Worm (Caenorhabditis elegans) whole organism, L4 larva: ENCODE measurements around the gene F10E9.7.

Experiments used
- D1046.2 ChIP-seq: fragments of 200-800 bp; sonication (Bioruptor generic); IDR thresholded peaks from 2 replicates; pipeline ENCODE4 v1.3.6; 2022; ENCODE audit warnings: missing genetic modification characterization, missing compliant biosample characterization
- F37D6.2 ChIP-seq: sonication (generic microtip); optimal IDR thresholded peaks from 2 replicates; lab custom pipeline; 2016; ENCODE audit warnings: mild to moderate bottlenecking, missing genetic modification characterization, missing compliant biosample characterization
- F44E2.7 ChIP-seq: fragments of 200-800 bp; sonication (Bioruptor generic); IDR thresholded peaks from 2 replicates; pipeline ENCODE4 v2.1.2; 2022; ENCODE audit warnings: missing genetic modification characterization, missing compliant biosample characterization
- T20F7.1 ChIP-seq: fragments of 200-800 bp; sonication (Bioruptor generic); optimal IDR thresholded peaks from 2 replicates; lab custom pipeline; 2018; ENCODE audit warnings: mild to moderate bottlenecking, missing genetic modification characterization, missing compliant biosample characterization
- Y48G9A.11 ChIP-seq: fragments of 200-800 bp; sonication (Bioruptor generic); IDR thresholded peaks from 2 replicates; pipeline ENCODE4 v1.3.6; 2022; ENCODE audit warnings: missing genetic modification reagents, missing genetic modification characterization, missing compliant biosample characterization
- Y5F2A.4 ChIP-seq: fragments of 200-800 bp; sonication (Bioruptor generic); optimal IDR thresholded peaks from 2 replicates; lab custom pipeline; 2018; ENCODE audit warnings: mild to moderate bottlenecking, missing genetic modification characterization, missing compliant biosample characterization
- Y75B8A.6 ChIP-seq: fragments of 200-800 bp; sonication (Bioruptor generic); IDR thresholded peaks from 2 replicates; pipeline ENCODE4 v1.3.6; 2022; ENCODE audit warnings: missing genetic modification reagents, missing genetic modification characterization, missing compliant biosample characterization
- aha-1 ChIP-seq: fragments of 150-350 bp; peaks from one replicate; lab custom pipeline; 2014; ENCODE audit warnings: missing biosample characterization, missing genetic modification characterization
- ama-1 ChIP-seq: fragments of 150-350 bp; optimal IDR thresholded peaks from 2 replicates; lab custom pipeline; 2014; ENCODE audit warnings: inconsistent platforms, mixed read lengths
- arid-1 ChIP-seq: fragments of 200-800 bp; sonication (Bioruptor generic); conservative IDR thresholded peaks from 2 replicates; pipeline ENCODE4 v1.3.6; 2022; ENCODE audit warnings: missing genetic modification reagents, missing genetic modification characterization, missing compliant biosample characterization
- attf-4 ChIP-seq: sonication (generic microtip); optimal IDR thresholded peaks from 3 replicates; lab custom pipeline; 2017; ENCODE audit warnings: missing biosample characterization, missing genetic modification characterization
- ceh-20 ChIP-seq: fragments of 200-800 bp; sonication (Bioruptor generic); IDR thresholded peaks from 2 replicates; pipeline ENCODE4 v1.3.6; 2022; ENCODE audit warnings: missing genetic modification reagents, missing genetic modification characterization, missing compliant biosample characterization
- ces-1 ChIP-seq: fragments of 150-350 bp; sonication (generic microtip); optimal IDR thresholded peaks from 4 replicates; lab custom pipeline; 2014; ENCODE audit warnings: missing biosample characterization, missing genetic modification reagents, missing genetic modification characterization
- ctbp-1 ChIP-seq: fragments of 200-800 bp; sonication (Bioruptor generic); IDR thresholded peaks from 2 replicates; pipeline ENCODE4 v1.3.6; 2022; ENCODE audit warnings: missing genetic modification reagents, missing genetic modification characterization, missing compliant biosample characterization
- daf-12 ChIP-seq: fragments of 150-350 bp; optimal IDR thresholded peaks from 2 replicates; lab custom pipeline; 2014; ENCODE audit warnings: missing biosample characterization, missing genetic modification reagents, missing genetic modification characterization
- daf-16 ChIP-seq, 3 experiments: sonication (generic microtip); optimal IDR thresholded peaks; 2 replicates each; lab custom pipeline; 2016 to 2017; ENCODE audit warnings: missing genetic modification characterization in 3 of 3, missing genetic modification reagents in 3 of 3, mild to moderate bottlenecking in 2 of 3, missing compliant biosample characterization in 2 of 3, missing biosample characterization in 1 of 3, moderate library complexity in 1 of 3
- dmd-6 ChIP-seq: fragments of 200-800 bp; sonication (Bioruptor generic); IDR thresholded peaks from 2 replicates; pipeline ENCODE4 v1.3.6; 2022; ENCODE audit warnings: missing genetic modification reagents, missing genetic modification characterization, missing compliant biosample characterization
- dmd-8 ChIP-seq: fragments of 200-800 bp; sonication (Bioruptor generic); IDR thresholded peaks from 2 replicates; pipeline ENCODE4 v1.3.6; 2022; ENCODE audit warnings: missing genetic modification characterization, missing compliant biosample characterization
- duxl-1 ChIP-seq: sonication (generic microtip); optimal IDR thresholded peaks from 2 replicates; lab custom pipeline; 2016; ENCODE audit warnings: mild to moderate bottlenecking, missing genetic modification characterization, moderate library complexity, missing compliant biosample characterization; ENCODE audit not compliant: poor library complexity
- dve-1 ChIP-seq: sonication (generic microtip); optimal IDR thresholded peaks from 2 replicates; lab custom pipeline; 2017; ENCODE audit warnings: antibody characterized with exemption, mild to moderate bottlenecking, missing genetic modification characterization, missing compliant biosample characterization; ENCODE audit not compliant: insufficient read depth
- egl-27 ChIP-seq: sonication (generic microtip); optimal IDR thresholded peaks from 3 replicates; lab custom pipeline; 2017; ENCODE audit warnings: missing biosample characterization, missing genetic modification reagents, missing genetic modification characterization
- egl-43 ChIP-seq: fragments of 200-800 bp; sonication (Bioruptor generic); IDR thresholded peaks from 2 replicates; pipeline ENCODE4 v1.3.6; 2022; ENCODE audit warnings: missing genetic modification reagents, missing genetic modification characterization, missing compliant biosample characterization
- hlh-11 ChIP-seq: fragments of 200-800 bp; sonication (Bioruptor generic); optimal IDR thresholded peaks from 2 replicates; lab custom pipeline; 2018; ENCODE audit warnings: mild to moderate bottlenecking, missing genetic modification characterization, missing compliant biosample characterization
- hlh-30 ChIP-seq: sonication (generic microtip); optimal IDR thresholded peaks from 2 replicates; lab custom pipeline; 2017; ENCODE audit warnings: antibody characterized with exemption, mild to moderate bottlenecking, missing genetic modification characterization, missing compliant biosample characterization; ENCODE audit not compliant: insufficient read depth
- hmg-1.1 ChIP-seq: fragments of 200-800 bp; sonication (Bioruptor generic); IDR thresholded peaks from 2 replicates; pipeline ENCODE4 v1.3.6; 2022; ENCODE audit warnings: missing genetic modification reagents, missing genetic modification characterization, missing compliant biosample characterization
- lim-7 ChIP-seq: fragments of 200-800 bp; sonication (Bioruptor generic); IDR thresholded peaks from 2 replicates; pipeline ENCODE4 v1.3.6; 2022; ENCODE audit warnings: missing genetic modification characterization, missing compliant biosample characterization
- lin-38 ChIP-seq: fragments of 200-800 bp; sonication (Bioruptor generic); IDR thresholded peaks from 2 replicates; pipeline ENCODE4 v1.3.6; 2022; ENCODE audit warnings: missing genetic modification reagents, missing genetic modification characterization, missing compliant biosample characterization
- mdl-1 ChIP-seq, 2 experiments: fragments of 150-350 bp in 1 of 2; sonication (generic microtip) in 1 of 2; optimal IDR thresholded peaks; 2 replicates each; lab custom pipeline; 2014 to 2017; ENCODE audit warnings: missing biosample characterization in 2 of 2, missing genetic modification characterization in 2 of 2
- mdt-29 ChIP-seq: fragments of 200-800 bp; sonication (Bioruptor generic); IDR thresholded peaks from 2 replicates; pipeline ENCODE4 v1.3.6; 2022; ENCODE audit warnings: missing genetic modification reagents, missing genetic modification characterization, missing compliant biosample characterization
- mep-1 ChIP-seq: fragments of 150-350 bp; sonication (generic microtip); optimal IDR thresholded peaks from 3 replicates; lab custom pipeline; 2014; ENCODE audit warnings: missing biosample characterization, missing genetic modification characterization
- mes-2 ChIP-seq: sonication (generic microtip); optimal IDR thresholded peaks from 2 replicates; lab custom pipeline; 2016; ENCODE audit warnings: missing genotype, mild to moderate bottlenecking, missing genetic modification characterization, missing compliant biosample characterization; ENCODE audit not compliant: poor library complexity, severe bottlenecking
- nhr-10 ChIP-seq: fragments of 150-350 bp; optimal IDR thresholded peaks from 2 replicates; lab custom pipeline; 2014; ENCODE audit warnings: missing biosample characterization, missing genetic modification characterization
- nhr-102 ChIP-seq: sonication (generic microtip); optimal IDR thresholded peaks from 2 replicates; lab custom pipeline; 2016; ENCODE audit warnings: mild to moderate bottlenecking, missing genetic modification characterization, moderate library complexity, missing compliant biosample characterization
- nhr-11 ChIP-seq: fragments of 150-350 bp; optimal IDR thresholded peaks from 2 replicates; lab custom pipeline; 2014; ENCODE audit warnings: missing biosample characterization, missing genetic modification characterization
- nhr-111 ChIP-seq: fragments of 200-800 bp; sonication (Bioruptor generic); optimal IDR thresholded peaks from 2 replicates; lab custom pipeline; 2018; ENCODE audit warnings: mild to moderate bottlenecking, missing genetic modification characterization, missing compliant biosample characterization
- nhr-28 ChIP-seq: fragments of 150-350 bp; optimal IDR thresholded peaks from 2 replicates; lab custom pipeline; 2014; ENCODE audit warnings: missing biosample characterization, missing genetic modification characterization
- nhr-48 ChIP-seq: sonication (generic microtip); optimal IDR thresholded peaks from 2 replicates; lab custom pipeline; 2016; ENCODE audit warnings: mild to moderate bottlenecking, missing genetic modification characterization, missing compliant biosample characterization
- nhr-6 ChIP-seq: fragments of 150-350 bp; optimal IDR thresholded peaks from 2 replicates; lab custom pipeline; 2014; ENCODE audit warnings: missing biosample characterization, missing genetic modification characterization
- nhr-77 ChIP-seq: fragments of 150-350 bp; optimal IDR thresholded peaks from 2 replicates; lab custom pipeline; 2014; ENCODE audit warnings: missing biosample characterization, missing genetic modification characterization
- pqm-1 ChIP-seq: sonication (generic microtip); optimal IDR thresholded peaks from 2 replicates; lab custom pipeline; 2017; ENCODE audit warnings: missing biosample characterization, missing genetic modification characterization
- saeg-2 ChIP-seq: fragments of 200-800 bp; sonication (Bioruptor generic); IDR thresholded peaks from 2 replicates; pipeline ENCODE4 v1.3.6; 2022; ENCODE audit warnings: missing genetic modification reagents, missing genetic modification characterization, missing compliant biosample characterization
- skn-1 ChIP-seq: fragments of 150-350 bp; optimal IDR thresholded peaks from 2 replicates; lab custom pipeline; 2014; ENCODE audit warnings: missing biosample characterization, missing genetic modification characterization
- snpc-4 ChIP-seq: fragments of 150-350 bp; optimal IDR thresholded peaks from 2 replicates; lab custom pipeline; 2014; ENCODE audit warnings: missing biosample characterization, missing genetic modification characterization
- unc-62 ChIP-seq, 3 experiments: fragments of 150-350 bp in 1 of 3; sonication (generic microtip); optimal IDR thresholded peaks in 2 of 3; peaks in 1 of 3; 1 replicate in 1 of 3; 2 replicates in 2 of 3; lab custom pipeline; 2014 to 2017; ENCODE audit warnings: missing biosample characterization in 3 of 3, missing genetic modification characterization in 3 of 3, missing genetic modification reagents in 3 of 3, missing genotype in 1 of 3
- zag-1 ChIP-seq: fragments of 150-350 bp; optimal IDR thresholded peaks from 2 replicates; lab custom pipeline; 2014; ENCODE audit warnings: missing biosample characterization, missing genetic modification characterization

The F10E9.7 gene

DNA sequence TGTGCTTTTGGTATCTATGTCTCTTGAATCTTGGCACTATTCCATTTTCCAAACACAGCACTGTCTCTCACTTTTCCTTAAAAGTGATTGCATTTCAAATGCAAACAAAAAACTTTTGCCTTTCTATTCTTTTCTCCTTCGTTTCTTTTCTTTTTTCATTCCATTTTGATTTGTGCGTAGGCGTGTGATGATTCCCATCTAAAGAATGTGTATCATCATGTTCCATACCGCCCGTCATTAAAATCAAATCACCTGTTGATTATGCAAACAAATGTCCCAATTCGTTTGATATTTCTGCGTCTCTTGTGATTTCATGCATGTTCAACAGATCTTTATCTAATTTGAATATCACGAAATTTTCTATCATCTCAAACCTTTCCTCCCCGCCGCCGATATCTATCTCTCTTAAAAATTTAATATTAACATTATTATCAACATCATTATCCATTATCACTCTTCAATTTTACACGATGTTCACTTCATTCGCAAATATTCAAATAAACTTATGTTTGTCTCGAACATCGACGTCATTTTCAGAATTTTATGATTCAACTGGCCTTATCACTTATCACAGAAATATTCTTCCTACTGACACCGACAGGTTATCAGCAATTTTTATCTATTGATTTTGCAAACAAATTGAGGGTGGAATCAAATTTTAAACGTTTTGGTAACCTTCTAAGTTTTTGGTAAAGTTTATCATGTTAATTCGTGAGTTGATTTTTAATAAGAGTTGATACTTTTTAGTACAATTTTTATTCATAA lies 15.8 kb downstream of the F10E9.7 start:
- TF ChIP-seq T20F7.1 (GFP tag; lab: Kevin White, UChicago) (peak; percentile 41), daf-16 (GFP tag; optimal IDR thresholded peaks at IDR 0.05; lab: Kevin White, UChicago) (no peak), daf-16 (tag; optimal IDR thresholded peaks at IDR 0.05; lab: Kevin White, UChicago) (peak; percentile 55), daf-12 (tag; lab: Kevin White, UChicago) (no peak), dmd-6 (GFP tag; lab: Robert Waterston, UW) (peak; percentile 78), attf-4 (tag; lab: Kevin White, UChicago) (no peak), egl-43 (GFP tag; lab: Robert Waterston, UW) (no peak), dve-1 (tag; lab: Kevin White, UChicago) (peak; percentile 74), arid-1 (GFP tag; lab: Robert Waterston, UW) (no peak), pqm-1 (tag; lab: Kevin White, UChicago) (peak; percentile 99), hlh-11 (tag; lab: Kevin White, UChicago) (peak; percentile 66), hlh-30 (peak; percentile 2), lim-7 (no peak), nhr-28 (tag; lab: Kevin White, UChicago) (peak; percentile 74)

DNA sequence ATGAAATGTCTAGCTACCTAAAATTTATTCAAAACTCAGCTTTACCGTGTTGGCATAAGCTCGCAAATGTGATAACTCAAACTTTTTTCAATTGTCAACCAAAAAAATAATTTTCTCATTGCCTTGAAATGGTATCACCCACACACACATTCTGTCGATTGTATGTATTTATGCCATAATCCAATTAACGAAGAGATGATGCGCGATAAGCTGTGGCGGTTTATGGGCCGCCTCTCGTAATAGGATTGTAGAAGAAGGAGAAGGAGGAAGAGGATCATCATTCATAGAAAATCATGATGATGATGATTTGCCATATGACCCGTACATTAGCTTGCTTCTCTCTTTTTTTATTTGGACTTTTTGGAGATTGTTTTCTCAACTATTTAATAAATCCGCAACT lies 18.1 kb downstream of the F10E9.7 start:
- TF ChIP-seq nhr-48 (tag; lab: Kevin White, UChicago) (no peak), skn-1 (tag; lab: Kevin White, UChicago) (no peak), F37D6.2 (no peak), lin-38 (GFP tag; lab: Robert Waterston, UW) (no peak), nhr-77 (tag; lab: Kevin White, UChicago) (no peak), Y5F2A.4 (no peak), ama-1 (lab: Kevin White, UChicago) (no peak), saeg-2 (no peak), D1046.2 (GFP tag; lab: Robert Waterston, UW) (no peak), duxl-1 (tag; lab: Kevin White, UChicago) (no peak), ctbp-1 (GFP tag; lab: Robert Waterston, UW) (no peak), arid-1 (GFP tag; lab: Robert Waterston, UW) (no peak), egl-43 (GFP tag; lab: Robert Waterston, UW) (no peak), lim-7 (no peak), nhr-28 (tag; lab: Kevin White, UChicago) (no peak)

DNA sequence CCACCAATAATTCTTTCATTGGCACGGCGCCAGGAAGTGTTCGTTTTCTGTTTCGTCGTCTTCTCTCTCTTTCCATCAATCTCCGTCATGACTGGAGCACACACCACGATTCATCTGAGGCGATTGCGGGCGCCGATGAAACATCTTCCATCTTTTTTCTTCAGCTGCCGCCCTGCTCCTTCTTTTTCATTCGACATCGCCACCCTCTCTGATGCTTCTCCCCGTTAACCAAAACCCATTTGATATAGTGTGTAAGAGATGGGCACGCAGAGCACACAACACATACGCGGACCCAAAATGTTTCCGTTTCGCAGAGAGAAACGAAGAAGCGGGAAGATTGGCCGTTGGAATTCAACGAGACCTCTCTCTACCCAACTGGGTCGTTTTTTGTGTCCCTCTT lies 19.7 kb downstream of the F10E9.7 start:
- TF ChIP-seq ces-1 (GFP tag; lab: Kevin White, UChicago) (no peak), hlh-30 (peak; percentile 3), mes-2 (tag; lab: Kevin White, UChicago) (peak; percentile 37), nhr-6 (tag; lab: Kevin White, UChicago) (no peak), hmg-1.1 (peak; percentile 26; the same call in 1 of the 2 replicates), aha-1 (tag; lab: Kevin White, UChicago) (peak; percentile 94), snpc-4 (tag; lab: Kevin White, UChicago) (no peak), Y5F2A.4 (no peak), nhr-111 (GFP tag; lab: Kevin White, UChicago) (no peak), nhr-10 (tag; lab: Kevin White, UChicago) (no peak), F37D6.2 (peak; percentile 10), nhr-102 (tag; lab: Kevin White, UChicago) (no peak), Y48G9A.11 (GFP tag; lab: Robert Waterston, UW) (no peak), hlh-11 (tag; lab: Kevin White, UChicago) (peak; percentile 57), skn-1 (tag; lab: Kevin White, UChicago) (no peak), dmd-8 (GFP tag; lab: Robert Waterston, UW) (no peak), mdl-1 (tag; optimal IDR thresholded peaks at IDR 0.05; lab: Kevin White, UChicago) (no peak), zag-1 (tag; lab: Kevin White, UChicago) (no peak), mdt-29 (GFP tag; lab: Robert Waterston, UW) (no peak), Y75B8A.6 (no peak), egl-27 (tag; lab: Kevin White, UChicago) (no peak), F44E2.7 (GFP tag; lab: Robert Waterston, UW) (no peak), nhr-11 (peak; percentile 3), mep-1 (peak; percentile 9), ceh-20 (GFP tag; lab: Robert Waterston, UW) (peak; percentile 55; the same call in 1 of the 2 replicates), unc-62 (GFP tag; optimal IDR thresholded peaks at IDR 0.05 in 1 of 2; lab: Kevin White, UChicago) (peak in 1 of 2 experiments; percentile 86), unc-62 (tag; optimal IDR thresholded peaks at IDR 0.05; lab: Kevin White, UChicago) (no peak)
- TF ChIP-seq, all 104 proteins: peak for 10
